Worm (Caenorhabditis elegans) whole organism, L2 larva: Measurements from ENCODE around the gene unc-34.

Experiments
- ceh-16 ChIP-seq: fragments of 150-350 bp; optimal IDR thresholded peaks from 2 replicates; lab custom pipeline; 2014; ENCODE audit warnings: missing biosample characterization, missing genetic modification characterization
- elt-3 ChIP-seq: sonication (generic microtip); optimal IDR thresholded peaks from 2 replicates; lab custom pipeline; 2017; ENCODE audit warnings: missing biosample characterization, missing genetic modification characterization
- lin-39 ChIP-seq: fragments of 150-350 bp; optimal IDR thresholded peaks from 2 replicates; lab custom pipeline; 2014; ENCODE audit warnings: missing biosample characterization, missing genetic modification reagents, missing genetic modification characterization
- mdl-1 ChIP-seq, 2 experiments: fragments of 150-350 bp in 1 of 2; sonication (generic microtip) in 1 of 2; optimal IDR thresholded peaks; 2 replicates each; lab custom pipeline; 2017; ENCODE audit warnings: missing biosample characterization in 2 of 2, missing genetic modification characterization in 2 of 2
- nhr-10 ChIP-seq: sonication (generic microtip); optimal IDR thresholded peaks from 2 replicates; lab custom pipeline; 2017; ENCODE audit warnings: missing biosample characterization, missing genetic modification characterization
- nhr-237 ChIP-seq: fragments of 150-350 bp; optimal IDR thresholded peaks from 2 replicates; lab custom pipeline; 2014; ENCODE audit warnings: missing biosample characterization, missing genetic modification characterization
- unc-39 ChIP-seq: fragments of 150-350 bp; optimal IDR thresholded peaks from 2 replicates; lab custom pipeline; 2014; ENCODE audit warnings: missing biosample characterization, missing genetic modification characterization

- no peak for TF ChIP-seq elt-3
- TF ChIP-seq mdl-1 (tag; optimal IDR thresholded peaks at IDR 0.05; lab: Kevin White, UChicago) = no peak
- no peak for TF ChIP-seq nhr-10
- TF ChIP-seq nhr-237 (tag; lab: Kevin White, UChicago) = no peak
- TF ChIP-seq unc-39 (tag; lab: Kevin White, UChicago) = no peak
- TF ChIP-seq lin-39 (tag; lab: Kevin White, UChicago) = no peak
- TF ChIP-seq ceh-16 (tag; lab: Kevin White, UChicago) = no peak
These were observed 44.5 kb downstream of the unc-34 start, which contains the start of gene R09A1.3 for ce11 chrV:1027044-1027443.
